Worm (Caenorhabditis elegans) whole organism, L1 larva: ENCODE measurements around the gene C15H11.13.

Experiments used
- nhr-76 ChIP-seq: sonication (generic microtip); optimal IDR thresholded peaks from 2 replicates; lab custom pipeline; 2017; ENCODE audit warnings: missing biosample characterization, missing genetic modification characterization
- snu-23 ChIP-seq: sonication (generic microtip); optimal IDR thresholded peaks from 2 replicates; lab custom pipeline; 2016; ENCODE audit warnings: missing genetic modification characterization, missing compliant biosample characterization
- swsn-7 ChIP-seq: sonication (generic microtip); optimal IDR thresholded peaks from 2 replicates; lab custom pipeline; 2016; ENCODE audit warnings: missing genetic modification characterization, missing compliant biosample characterization

- TF ChIP-seq swsn-7 (tag; lab: Kevin White, UChicago) (no peak), nhr-76 (no peak), snu-23 (GFP tag; lab: Kevin White, UChicago) (no peak)
Measured at ce11 chrV:14426013-14426412, 31.2 kb downstream of the C15H11.13 start.
